Fruit fly (Drosophila melanogaster) whole organism, embryonic: Measurements from ENCODE around the gene Pax.
A peak's percentile ranks its signal among the peaks of the same experiment; 100 is the strongest.

Experiments
- BEAF-32 ChIP-seq: fragments of 200-800 bp; sonication (Bioruptor generic); optimal IDR thresholded peaks from 3 replicates; lab custom pipeline; 2017; ENCODE audit warnings: missing biosample characterization, missing genetic modification characterization, mild to moderate bottlenecking, moderate library complexity, missing genetic modification reagents
- Bgb ChIP-seq: fragments of 200-800 bp; sonication (Bioruptor generic); IDR thresholded peaks from 2 replicates; pipeline ENCODE4 v1.3.6; 2022; ENCODE audit warnings: missing biosample characterization, missing genetic modification characterization; ENCODE audit not compliant: partially characterized antibody
- CG11504 ChIP-seq: fragments of 200-800 bp; sonication (Bioruptor generic); optimal IDR thresholded peaks from 3 replicates; lab custom pipeline; 2019; ENCODE audit warnings: missing biosample characterization, mild to moderate bottlenecking, missing genetic modification characterization, moderate library complexity
- CG11696 ChIP-seq: fragments of 200-800 bp; sonication (Bioruptor generic); IDR thresholded peaks from 2 replicates; pipeline ENCODE4 v1.3.6; 2022; ENCODE audit warnings: missing biosample characterization, missing genetic modification characterization
- CG12391 ChIP-seq: fragments of 200-800 bp; sonication (Bioruptor generic); optimal IDR thresholded peaks from 3 replicates; lab custom pipeline; 2018; ENCODE audit warnings: missing biosample characterization, mild to moderate bottlenecking, missing genetic modification characterization, moderate library complexity
- CG13287 ChIP-seq: fragments of 200-800 bp; sonication (Bioruptor generic); IDR thresholded peaks from 2 replicates; pipeline ENCODE4 v1.3.6; 2022; ENCODE audit warnings: missing biosample characterization, missing genetic modification characterization; ENCODE audit not compliant: partially characterized antibody
- CG14014 ChIP-seq: fragments of 200-800 bp; sonication (Bioruptor generic); IDR thresholded peaks from 2 replicates; pipeline ENCODE4 v1.3.6; 2022; ENCODE audit warnings: missing biosample characterization, missing genetic modification characterization
- CG1602 ChIP-seq: fragments of 200-800 bp; sonication (Bioruptor generic); optimal IDR thresholded peaks from 3 replicates; lab custom pipeline; 2016; ENCODE audit warnings: missing biosample characterization, missing genetic modification characterization
- CG16813 ChIP-seq: fragments of 200-800 bp; sonication (Bioruptor generic); IDR thresholded peaks from 3 replicates; pipeline ENCODE4 v1.3.6; 2022; ENCODE audit warnings: missing biosample characterization, missing genetic modification characterization; ENCODE audit not compliant: partially characterized antibody
- CG2129 ChIP-seq: fragments of 200-800 bp; sonication (Bioruptor generic); IDR thresholded peaks from 2 replicates; pipeline ENCODE4 v1.3.6; 2022; ENCODE audit warnings: missing biosample characterization, missing genetic modification characterization; ENCODE audit not compliant: partially characterized antibody
- CG30020 ChIP-seq: fragments of 200-800 bp; optimal IDR thresholded peaks from 2 replicates; lab custom pipeline; 2019; ENCODE audit warnings: missing biosample characterization, mild to moderate bottlenecking, missing genetic modification characterization, moderate library complexity
- CG31365 ChIP-seq: fragments of 200-800 bp; sonication (Bioruptor generic); optimal IDR thresholded peaks from 2 replicates; lab custom pipeline; 2018; ENCODE audit warnings: missing biosample characterization, mild to moderate bottlenecking, missing genetic modification characterization
- CG3163 ChIP-seq: fragments of 200-800 bp; sonication (Bioruptor generic); optimal IDR thresholded peaks from 3 replicates; lab custom pipeline; 2016; ENCODE audit warnings: missing biosample characterization, missing genetic modification characterization
- CG33213 ChIP-seq: fragments of 200-800 bp; sonication (Bioruptor generic); optimal IDR thresholded peaks from 3 replicates; lab custom pipeline; 2016; ENCODE audit warnings: missing biosample characterization, missing genetic modification characterization
- CG34224 ChIP-seq: fragments of 200-800 bp; sonication (Bioruptor generic); IDR thresholded peaks from 3 replicates; pipeline ENCODE4 v1.3.6; 2022; ENCODE audit warnings: missing biosample characterization, missing genetic modification characterization; ENCODE audit not compliant: partially characterized antibody
- CG4404 ChIP-seq: fragments of 200-800 bp; sonication (Bioruptor generic); IDR thresholded peaks from 2 replicates; pipeline ENCODE4 v1.3.6; 2022; ENCODE audit warnings: missing biosample characterization, missing genetic modification characterization
- CG6791 ChIP-seq: fragments of 200-800 bp; sonication (Bioruptor generic); IDR thresholded peaks from 3 replicates; pipeline ENCODE4 v1.3.6; 2022; ENCODE audit warnings: missing biosample characterization, missing genetic modification characterization; ENCODE audit not compliant: partially characterized antibody
- CG7963 ChIP-seq: fragments of 200-800 bp; sonication (Bioruptor generic); IDR thresholded peaks from 3 replicates; pipeline ENCODE4 v1.3.6; 2022; ENCODE audit warnings: missing biosample characterization, missing genetic modification characterization; ENCODE audit not compliant: partially characterized antibody
- CG8359 ChIP-seq: fragments of 200-800 bp; sonication (Bioruptor generic); optimal IDR thresholded peaks from 2 replicates; lab custom pipeline; 2017; ENCODE audit warnings: missing biosample characterization, mild to moderate bottlenecking, missing genetic modification characterization, borderline replicate concordance
- CG8478 ChIP-seq: fragments of >200 bp; optimal IDR thresholded peaks from 2 replicates; lab custom pipeline; 2018
- CG9797 ChIP-seq: fragments of 200-800 bp; sonication (Bioruptor generic); optimal IDR thresholded peaks from 3 replicates; lab custom pipeline; 2018; ENCODE audit warnings: missing biosample characterization, mild to moderate bottlenecking, missing genetic modification characterization
- CG9932 ChIP-seq: fragments of 200-800 bp; sonication (Bioruptor generic); IDR thresholded peaks from 2 replicates; pipeline ENCODE4 v1.3.6; 2022; ENCODE audit warnings: missing biosample characterization, missing genetic modification characterization
- Camta ChIP-seq: fragments of 200-800 bp; sonication (Bioruptor generic); optimal IDR thresholded peaks from 2 replicates; lab custom pipeline; 2016; ENCODE audit warnings: missing biosample characterization, missing genetic modification characterization
- CoRest ChIP-seq: fragments of 200-800 bp; sonication (Bioruptor generic); optimal IDR thresholded peaks from 3 replicates; lab custom pipeline; 2018; ENCODE audit warnings: missing biosample characterization, mild to moderate bottlenecking, missing genetic modification characterization, moderate library complexity
- Dll ChIP-seq: fragments of 200-800 bp; sonication (Bioruptor generic); IDR thresholded peaks from 4 replicates; pipeline ENCODE4 v1.3.6; 2022; ENCODE audit warnings: missing biosample characterization, missing genetic modification characterization; ENCODE audit not compliant: partially characterized antibody
- HmgZ ChIP-seq: fragments of 200-800 bp; sonication (Bioruptor generic); optimal IDR thresholded peaks from 2 replicates; lab custom pipeline; 2018; ENCODE audit warnings: missing biosample characterization, mild to moderate bottlenecking, missing genetic modification characterization
- Lhr ChIP-seq: fragments of 200-800 bp; sonication (Bioruptor generic); optimal IDR thresholded peaks from 3 replicates; lab custom pipeline; 2017; ENCODE audit warnings: mild to moderate bottlenecking, missing biosample characterization, missing genetic modification reagents, missing genetic modification characterization
- Max ChIP-seq: fragments of 200-800 bp; sonication (Bioruptor generic); optimal IDR thresholded peaks from 2 replicates; lab custom pipeline; 2016; ENCODE audit warnings: missing biosample characterization, mild to moderate bottlenecking, missing genetic modification characterization
- Myb ChIP-seq: fragments of 200-800 bp; sonication (Bioruptor generic); optimal IDR thresholded peaks from 2 replicates; lab custom pipeline; 2016; ENCODE audit warnings: missing biosample characterization, missing genetic modification characterization
- NK7.1 ChIP-seq: fragments of 200-800 bp; sonication (Bioruptor generic); optimal IDR thresholded peaks from 3 replicates; lab custom pipeline; 2016; ENCODE audit warnings: missing biosample characterization, missing genetic modification characterization
- cg ChIP-seq: fragments of 200-800 bp; sonication (Bioruptor generic); optimal IDR thresholded peaks from 3 replicates; lab custom pipeline; 2019; ENCODE audit warnings: missing biosample characterization, mild to moderate bottlenecking, missing genetic modification characterization, moderate library complexity
- chinmo ChIP-seq: fragments of 200-800 bp; sonication (Bioruptor generic); IDR thresholded peaks from 4 replicates; pipeline ENCODE4 v1.3.6; 2022; ENCODE audit warnings: missing biosample characterization, missing genetic modification characterization; ENCODE audit not compliant: partially characterized antibody
- dimm ChIP-seq: fragments of 200-800 bp; sonication (Bioruptor generic); IDR thresholded peaks from 2 replicates; pipeline ENCODE4 v1.3.6; 2022; ENCODE audit warnings: missing biosample characterization, missing genetic modification characterization
- ewg ChIP-seq: fragments of 200-800 bp; sonication (Bioruptor generic); optimal IDR thresholded peaks from 3 replicates; lab custom pipeline; 2017; ENCODE audit warnings: mild to moderate bottlenecking, missing biosample characterization, missing genetic modification reagents, missing genetic modification characterization
- gfzf ChIP-seq: fragments of 200-800 bp; sonication (Bioruptor generic); optimal IDR thresholded peaks from 2 replicates; lab custom pipeline; 2016; ENCODE audit warnings: missing biosample characterization, mild to moderate bottlenecking, missing genetic modification characterization, moderate library complexity
- grau ChIP-seq: fragments of 200-800 bp; optimal IDR thresholded peaks from 3 replicates; lab custom pipeline; 2019; ENCODE audit warnings: missing biosample characterization, mild to moderate bottlenecking, missing genetic modification characterization, moderate library complexity
- hkb ChIP-seq, 2 experiments: fragments of 200-800 bp in 1 of 2; fragments of >200 bp in 1 of 2; sonication (Bioruptor generic) in 1 of 2; IDR thresholded peaks in 1 of 2; optimal IDR thresholded peaks in 1 of 2; 2 replicates each; pipeline versions ENCODE4 v1.3.6 to Lab custom; 2017 to 2022; ENCODE audit warnings: missing biosample characterization in 1 of 2, missing genetic modification characterization in 1 of 2
- insv ChIP-seq, 2 experiments: fragments of 200-800 bp; sonication (Bioruptor generic); optimal IDR thresholded peaks; 3 replicates each; lab custom pipeline; 2016 to 2018; ENCODE audit warnings: missing biosample characterization in 2 of 2, missing genetic modification characterization in 2 of 2
- nerfin-1 ChIP-seq: fragments of 200-800 bp; sonication (Bioruptor generic); optimal IDR thresholded peaks from 3 replicates; lab custom pipeline; 2019; ENCODE audit warnings: missing biosample characterization, mild to moderate bottlenecking, missing genetic modification characterization, moderate library complexity
- phol ChIP-seq: fragments of 200-800 bp; sonication (Bioruptor generic); optimal IDR thresholded peaks from 3 replicates; lab custom pipeline; 2018; ENCODE audit warnings: missing biosample characterization, mild to moderate bottlenecking, missing genetic modification characterization, moderate library complexity
- prd ChIP-seq, 3 experiments: fragments of >200 bp in 2 of 3; fragments of 200-800 bp in 1 of 3; sonication (Bioruptor generic) in 1 of 3; optimal IDR thresholded peaks in 2 of 3; IDR thresholded peaks in 1 of 3; 2 replicates in 2 of 3; 3 replicates in 1 of 3; pipeline versions ENCODE4 v1.3.6 to Lab custom; 2017 to 2022; ENCODE audit warnings: missing biosample characterization in 1 of 3, missing genetic modification characterization in 1 of 3
- sd ChIP-seq: fragments of 200-800 bp; sonication (Bioruptor generic); optimal IDR thresholded peaks from 3 replicates; lab custom pipeline; 2018; ENCODE audit warnings: missing biosample characterization, mild to moderate bottlenecking, missing genetic modification characterization, moderate library complexity
- sens ChIP-seq: fragments of 200-800 bp; sonication (Bioruptor generic); peaks from one replicate; lab custom pipeline; 2016; ENCODE audit warnings: missing biosample characterization, missing genetic modification characterization
- sna ChIP-seq: fragments of 200-800 bp; sonication (Bioruptor generic); IDR thresholded peaks from 2 replicates; pipeline ENCODE4 v1.3.6; 2022; ENCODE audit warnings: missing biosample characterization, missing genetic modification characterization; ENCODE audit not compliant: partially characterized antibody
- sr ChIP-seq: fragments of 200-800 bp; sonication (Bioruptor generic); IDR thresholded peaks from 3 replicates; pipeline ENCODE4 v1.3.6; 2022; ENCODE audit warnings: missing biosample characterization, missing genetic modification characterization
- sug ChIP-seq: fragments of 200-800 bp; optimal IDR thresholded peaks from 2 replicates; lab custom pipeline; 2019; ENCODE audit warnings: missing biosample characterization, mild to moderate bottlenecking, missing genetic modification characterization, moderate library complexity
- tgo ChIP-seq: fragments of 200-800 bp; sonication (Bioruptor generic); IDR thresholded peaks from 3 replicates; pipeline ENCODE4 v1.3.6; 2022; ENCODE audit warnings: missing biosample characterization, missing genetic modification characterization
- tna ChIP-seq: fragments of 200-800 bp; sonication (Bioruptor generic); IDR thresholded peaks from 2 replicates; pipeline ENCODE4 v1.3.6; 2022; ENCODE audit warnings: missing biosample characterization, missing genetic modification characterization; ENCODE audit not compliant: partially characterized antibody

The Pax gene

dm6 chr2L:19430343-19430742 lies 3.9 kb upstream of the Pax start, which contains the start of gene RtcB (continued):
- TF ChIP-seq CG7963 (GFP tag; lab: Robert Waterston, UW) (peak; percentile 94), gfzf (GFP tag; lab: Kevin White, UChicago) (peak; percentile 53), Dll (GFP tag; lab: Robert Waterston, UW) (peak; percentile 98), sd (tag; lab: Kevin White, UChicago) (peak; percentile 71), CG8359 (GFP tag; lab: Kevin White, UChicago) (no peak), CG13287 (GFP tag; lab: Robert Waterston, UW) (peak; percentile 97), CG9932 (GFP tag; lab: Robert Waterston, UW) (peak; percentile 46; the same call in 1 of the 2 replicates), cg (peak; percentile 8), CG30020 (peak; percentile 18), CG2129 (GFP tag; lab: Robert Waterston, UW) (peak; percentile 96), sr (GFP tag; lab: Robert Waterston, UW) (no peak), CG16813 (GFP tag; lab: Robert Waterston, UW) (peak; percentile 98), CoRest (tag; lab: Kevin White, UChicago) (peak; percentile 71), CG11504 (tag; lab: Kevin White, UChicago) (peak; percentile 33), CG1602 (GFP tag; lab: Kevin White, UChicago) (no peak), Bgb (peak; percentile 96), BEAF-32 (GFP tag; lab: Kevin White, UChicago) (peak; percentile 97), CG11696 (no peak), sug (tag; lab: Kevin White, UChicago) (peak; percentile 12), phol (tag; lab: Kevin White, UChicago) (peak; percentile 54), NK7.1 (GFP tag; lab: Kevin White, UChicago) (no peak), CG6791 (GFP tag; lab: Robert Waterston, UW) (peak; percentile 94), Max (peak; percentile 15), Camta (peak; percentile 19), sna (peak; percentile 98), CG9797 (GFP tag; lab: Kevin White, UChicago) (peak; percentile 59), Lhr (GFP tag; lab: Kevin White, UChicago) (peak; percentile 69), dimm (GFP tag; lab: Robert Waterston, UW) (no peak), CG12391 (tag; lab: Kevin White, UChicago) (peak; percentile 19), CG33213 (peak; percentile 18), nerfin-1 (tag; lab: Kevin White, UChicago) (peak; percentile 58), Myb (GFP tag; lab: Kevin White, UChicago) (peak; percentile 99), tgo (GFP tag; lab: Robert Waterston, UW) (peak; percentile 15; the same call in 1 of the 3 replicates), sens (GFP tag; lab: Kevin White, UChicago) (peak; percentile 38), CG31365 (tag; lab: Kevin White, UChicago) (peak; percentile 97), HmgZ (tag; lab: Kevin White, UChicago) (peak; percentile 61), hkb (optimal IDR thresholded peaks at IDR 0.05; lab: Kevin White, UChicago) (peak; percentile 1), hkb (GFP tag; IDR thresholded peaks at IDR 0.05; lab: Robert Waterston, UW) (no peak), tna (GFP tag; lab: Robert Waterston, UW) (peak; percentile 91), chinmo (GFP tag; lab: Robert Waterston, UW) (peak; percentile 87), insv (GFP tag; optimal IDR thresholded peaks at IDR 0.05; lab: Kevin White, UChicago) (peak in 1 of 2 experiments; percentile 55), prd (optimal IDR thresholded peaks at IDR 0.05; lab: Kevin White, UChicago) (no peak), prd (GFP tag; IDR thresholded peaks at IDR 0.05; lab: Robert Waterston, UW) (0 out of 3 replicates have a peak, but pooled peaks have one; percentile 13), CG4404 (no peak), CG3163 (GFP tag; lab: Kevin White, UChicago) (no peak), grau (tag; lab: Kevin White, UChicago) (peak; percentile 9), ewg (GFP tag; lab: Kevin White, UChicago) (peak; percentile 23), CG34224 (peak; percentile 89), CG14014 (no peak), CG8478 (peak; percentile 84)
